Fruit fly (Drosophila melanogaster): ENCODE results near the gene CG5758.

Gene CG5758

dm6 chr2L:18137591-18138247 is 17.9 kb downstream of the CG5758 start, which contains the start of gene kel:
TSS of gene kel (minus strand) at chr2L:18138083.
- no peak for TF ChIP-seq CG11294 (GFP tag; IDR thresholded peaks at IDR 0.05)
- TF ChIP-seq ss (GFP tag; optimal IDR thresholded peaks at IDR 0.05): no peak
- peak; percentile 2 for TF ChIP-seq Eip75B (GFP tag; optimal IDR thresholded peaks at IDR 0.05)
- TF ChIP-seq Sox102F (GFP tag; optimal IDR thresholded peaks at IDR 0.05): no peak
- TF ChIP-seq CG6854 (GFP tag; optimal IDR thresholded peaks at IDR 0.05): peak; percentile 61
- TF ChIP-seq CG7368 (GFP tag; optimal IDR thresholded peaks at IDR 0.05): no peak
- peak; percentile 70 for TF ChIP-seq svp (GFP tag)
- peak; percentile 42; the same call in 1 of the 2 replicates for TF ChIP-seq CG15336 (GFP tag; IDR thresholded peaks at IDR 0.05)
- peak; percentile 58 for TF ChIP-seq CG3919 (GFP tag; optimal IDR thresholded peaks at IDR 0.05)
- TF ChIP-seq Gug (GFP tag; IDR thresholded peaks at IDR 0.05): 0 out of 2 replicates have a peak, but pooled peaks have one; percentile 9
- peak; percentile 59 for TF ChIP-seq Eip78C (GFP tag)
- no peak for TF ChIP-seq CG11762 (GFP tag; optimal IDR thresholded peaks at IDR 0.05; ENCODE audit: insufficient read depth)
- no peak for TF ChIP-seq CG8632 (GFP tag; optimal IDR thresholded peaks at IDR 0.05)
- TF ChIP-seq fkh (GFP tag; optimal IDR thresholded peaks at IDR 0.05): peak; percentile 14
- no peak for TF ChIP-seq Eip93F (GFP tag; optimal IDR thresholded peaks at IDR 0.05)
- no peak for TF ChIP-seq CG10631 (GFP tag; optimal IDR thresholded peaks at IDR 0.05)
- TF ChIP-seq Ets96B (tag; optimal IDR thresholded peaks at IDR 0.05): no peak
- no peak for TF ChIP-seq CG3032 (tag; optimal IDR thresholded peaks at IDR 0.05)
- no peak for TF ChIP-seq CG4318 (GFP tag; optimal IDR thresholded peaks at IDR 0.05)
- peak; percentile 41; the same call in 1 of the 3 replicates for TF ChIP-seq CG8119 (GFP tag; IDR thresholded peaks at IDR 0.05)
- TF ChIP-seq cyc (GFP tag; optimal IDR thresholded peaks at IDR 0.05): peak; percentile 23
- no peak for TF ChIP-seq eg (GFP tag; IDR thresholded peaks at IDR 0.05)
- no peak for TF ChIP-seq CG34406 (GFP tag; optimal IDR thresholded peaks at IDR 0.05)
- no peak for TF ChIP-seq OdsH (GFP tag; optimal IDR thresholded peaks at IDR 0.05)
- no peak for TF ChIP-seq Hr38 (GFP tag; optimal IDR thresholded peaks at IDR 0.05)
- TF ChIP-seq fd85E (GFP tag; optimal IDR thresholded peaks at IDR 0.05): no peak
- no peak for TF ChIP-seq Lpt (GFP tag; optimal IDR thresholded peaks at IDR 0.05)
- TF ChIP-seq esn (GFP tag; optimal IDR thresholded peaks at IDR 0.05): peak; percentile 51
- peak; percentile 19 for TF ChIP-seq Hr4 (GFP tag; optimal IDR thresholded peaks at IDR 0.05)
- TF ChIP-seq acj6 (GFP tag; optimal IDR thresholded peaks at IDR 0.05): no peak
- TF ChIP-seq CG6163 (GFP tag; IDR thresholded peaks at IDR 0.05): no peak
- TF ChIP-seq dsx (GFP tag; optimal IDR thresholded peaks at IDR 0.05; ENCODE audit: poor library complexity, severe bottlenecking): no peak
- TF ChIP-seq Smox (GFP tag; optimal IDR thresholded peaks at IDR 0.05): no peak
- TF ChIP-seq CG31627 (GFP tag; optimal IDR thresholded peaks at IDR 0.05): peak; percentile 17
- TF ChIP-seq CG1621 (tag; optimal IDR thresholded peaks at IDR 0.05): peak; percentile 44
- no peak for TF ChIP-seq Met (GFP tag; optimal IDR thresholded peaks at IDR 0.05)
- TF ChIP-seq CG16779 (tag; optimal IDR thresholded peaks at IDR 0.05): peak; percentile 21
- TF ChIP-seq CG6808 (GFP tag; optimal IDR thresholded peaks at IDR 0.05): no peak
- TF ChIP-seq Sox14 (GFP tag; optimal IDR thresholded peaks at IDR 0.05): peak; percentile 64
- peak; percentile 26 for TF ChIP-seq vri (GFP tag; optimal IDR thresholded peaks at IDR 0.05)
- TF ChIP-seq CG6792 (GFP tag; optimal IDR thresholded peaks at IDR 0.05): no peak
- TF ChIP-seq lz (GFP tag; optimal IDR thresholded peaks at IDR 0.05): peak; percentile 27

dm6 chr2L:18140544-18140943 is 20.7 kb downstream of the CG5758 start:
- TF ChIP-seq CG6792 (GFP tag; optimal IDR thresholded peaks at IDR 0.05): no peak
- TF ChIP-seq lz (GFP tag; optimal IDR thresholded peaks at IDR 0.05): no peak
- no peak for TF ChIP-seq CG7368 (GFP tag; optimal IDR thresholded peaks at IDR 0.05)
- TF ChIP-seq net (GFP tag; optimal IDR thresholded peaks at IDR 0.05): no peak
- no peak for TF ChIP-seq pdm3 (GFP tag; optimal IDR thresholded peaks at IDR 0.05)

Data from whole organism, prepupa.